Fruit fly (Drosophila melanogaster): Measurements from ENCODE around the gene CG9451.

- TF ChIP-seq CG32121 (GFP tag; IDR thresholded peaks at IDR 0.05) = peak; percentile 61
- TF ChIP-seq CG8301 (tag; optimal IDR thresholded peaks at IDR 0.05) = no peak
- no peak for TF ChIP-seq Pif1B (GFP tag; optimal IDR thresholded peaks at IDR 0.05)
- TF ChIP-seq EcR (GFP tag; optimal IDR thresholded peaks at IDR 0.05) = no peak
- no peak for TF ChIP-seq CG13204 (GFP tag; optimal IDR thresholded peaks at IDR 0.05)
- no peak for TF ChIP-seq D1 (tag; optimal IDR thresholded peaks at IDR 0.05)
- no peak for TF ChIP-seq CG15710 (tag; optimal IDR thresholded peaks at IDR 0.05)
- TF ChIP-seq fd96Ca (GFP tag; IDR thresholded peaks at IDR 0.05) = peak; percentile 23; the same call in 1 of the 3 replicates
- TF ChIP-seq rn (GFP tag; IDR thresholded peaks at IDR 0.05) = no peak; the same call in 1 of the 2 replicates
- no peak for TF ChIP-seq CG8159 (tag; optimal IDR thresholded peaks at IDR 0.05)
Observed at dm6 chr3L:19524690-19525089, 24.1 kb upstream of the CG9451 start.
